Worm (Caenorhabditis elegans): ENCODE measurements around the gene ceh-99.

The ceh-99 gene

ce11 chrII:12491936-12492335 lies 27.8 kb upstream of the ceh-99 start, which contains the start of gene srz-6:
Gene srz-6, plus strand, starts transcription at chrII:12492236.
- TF ChIP-seq unc-3 (GFP tag; conservative IDR thresholded peaks at IDR 0.05), result no peak
- no peak for TF ChIP-seq unc-3 (tag; optimal IDR thresholded peaks at IDR 0.05)
- TF ChIP-seq eyg-1 (tag; optimal IDR thresholded peaks at IDR 0.05), result no peak
- no peak for TF ChIP-seq che-1 (tag; optimal IDR thresholded peaks at IDR 0.05)
- TF ChIP-seq unc-86 (tag; optimal IDR thresholded peaks at IDR 0.05), result no peak
- TF ChIP-seq C08G9.2 (tag; optimal IDR thresholded peaks at IDR 0.05), result no peak
- TF ChIP-seq lim-6 (tag; optimal IDR thresholded peaks at IDR 0.05), result no peak

DNA sequence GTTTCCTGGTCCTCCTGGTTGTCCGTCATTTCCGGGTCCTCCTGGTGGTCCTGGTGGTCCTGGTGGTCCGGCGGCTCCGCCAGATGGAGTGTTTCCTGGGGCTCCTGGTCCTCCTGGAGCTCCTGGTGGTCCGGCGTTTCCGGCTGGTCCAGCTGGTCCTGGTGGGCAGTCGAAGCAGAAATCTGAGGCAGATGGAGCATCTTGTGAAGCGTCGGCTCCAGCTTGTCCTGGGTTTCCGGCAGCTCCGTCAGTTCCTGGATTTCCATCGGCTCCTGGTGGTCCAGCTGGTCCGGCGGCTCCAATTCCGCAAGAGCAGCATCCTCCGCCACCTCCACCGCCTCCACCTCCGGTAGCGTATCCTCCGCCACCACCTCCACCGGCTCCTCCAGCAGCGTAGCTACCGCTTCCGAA lies 25.7 kb upstream of the ceh-99 start:
- TF ChIP-seq ceh-18 (tag; optimal IDR thresholded peaks at IDR 0.05) (no peak), sdc-2 (tag; optimal IDR thresholded peaks at IDR 0.05) (no peak), K02D7.2 (tag; optimal IDR thresholded peaks at IDR 0.05) (no peak), K09A11.1 (tag; optimal IDR thresholded peaks at IDR 0.05; ENCODE audit: insufficient read depth) (no peak), fax-1 (tag; optimal IDR thresholded peaks at IDR 0.05) (no peak), dmd-4 (tag; optimal IDR thresholded peaks at IDR 0.05; ENCODE audit: borderline replicate concordance) (no peak), hlh-8 (tag; optimal IDR thresholded peaks at IDR 0.05) (no peak), pros-1 (tag; optimal IDR thresholded peaks at IDR 0.05) (no peak), gmeb-2 (tag; optimal IDR thresholded peaks at IDR 0.05) (no peak), ceh-24 (tag; optimal IDR thresholded peaks at IDR 0.05) (no peak), ceh-14 (tag; optimal IDR thresholded peaks at IDR 0.05) (no peak), pax-1 (tag; optimal IDR thresholded peaks at IDR 0.05) (no peak), madf-2 (tag; optimal IDR thresholded peaks at IDR 0.05) (no peak), unc-86 (tag; optimal IDR thresholded peaks at IDR 0.05) (no peak), odd-2 (tag; optimal IDR thresholded peaks at IDR 0.05) (no peak), pqm-1 (tag; optimal IDR thresholded peaks at IDR 0.05) (no peak)

DNA sequence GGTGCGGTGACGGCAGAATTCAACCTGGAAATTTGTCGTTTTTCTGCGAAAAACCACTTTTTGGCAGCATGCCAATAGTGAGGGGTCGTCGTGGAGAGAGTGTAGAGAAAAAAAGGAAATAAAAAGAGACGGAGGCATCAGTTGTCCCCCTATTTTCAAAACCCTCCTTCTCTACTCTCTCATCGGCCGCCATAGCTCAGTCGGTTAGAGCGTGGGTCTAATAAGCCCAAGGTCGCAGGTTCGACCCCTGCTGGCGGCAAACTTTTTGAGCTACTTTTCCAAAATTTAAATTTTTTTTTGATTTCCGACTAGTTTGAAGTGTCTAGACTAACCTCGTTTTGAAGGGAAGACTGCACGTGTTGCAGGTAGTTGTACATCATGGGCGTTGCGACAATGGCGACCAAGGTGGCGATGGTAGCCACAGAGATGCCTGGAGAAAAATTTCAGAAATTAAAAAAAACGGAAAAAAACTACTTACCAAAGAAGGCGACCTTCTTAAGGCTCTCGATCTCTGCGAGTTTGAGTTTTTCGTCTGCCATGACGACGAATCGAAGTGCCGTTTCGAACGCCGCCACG lies 25.1 kb upstream of the ceh-99 start, which contains the start of gene col-85:
col-85 (minus strand) TSS at position 540 of the 576 bp plus-strand sequence.
- peak; percentile 86 for TF ChIP-seq ceh-48 (tag; optimal IDR thresholded peaks at IDR 0.05)
- peak; percentile 94 for TF ChIP-seq ceh-19 (GFP tag; optimal IDR thresholded peaks at IDR 0.05)
- peak; percentile 43 for TF ChIP-seq tbx-7 (tag; optimal IDR thresholded peaks at IDR 0.05)
- peak; percentile 86 for TF ChIP-seq ceh-31 (tag; optimal IDR thresholded peaks at IDR 0.05)
- TF ChIP-seq mec-3 (tag; optimal IDR thresholded peaks at IDR 0.05; ENCODE audit: borderline replicate concordance), result peak; percentile 75
- TF ChIP-seq ref-2 (tag; optimal IDR thresholded peaks at IDR 0.05), result peak; percentile 89
- TF ChIP-seq pax-1 (tag; optimal IDR thresholded peaks at IDR 0.05), result no peak
- peak; percentile 95 for TF ChIP-seq ztf-16 (tag; optimal IDR thresholded peaks at IDR 0.05)
- peak; percentile 94 for TF ChIP-seq Y22D7AL.16 (tag; optimal IDR thresholded peaks at IDR 0.05)
- TF ChIP-seq pag-3 (tag; optimal IDR thresholded peaks at IDR 0.05; ENCODE audit: borderline replicate concordance), result peak; percentile 89
- TF ChIP-seq hlh-15 (tag; optimal IDR thresholded peaks at IDR 0.05), result peak; percentile 91
- TF ChIP-seq unc-42 (tag; optimal IDR thresholded peaks at IDR 0.05), result peak; percentile 84
- peak; percentile 90 for TF ChIP-seq hlh-8 (tag; optimal IDR thresholded peaks at IDR 0.05)
- TF ChIP-seq ceh-30 (tag; optimal IDR thresholded peaks at IDR 0.05), result peak; percentile 3
- peak; percentile 88 for TF ChIP-seq fax-1 (tag; optimal IDR thresholded peaks at IDR 0.05)
- peak; percentile 89 for TF ChIP-seq rnt-1 (tag; optimal IDR thresholded peaks at IDR 0.05)
- peak; percentile 92 for TF ChIP-seq ceh-34 (tag; optimal IDR thresholded peaks at IDR 0.05)
- peak; percentile 96 for TF ChIP-seq elt-2 (tag; optimal IDR thresholded peaks at IDR 0.05)
- no peak for TF ChIP-seq nhr-11 (tag; optimal IDR thresholded peaks at IDR 0.05)
- TF ChIP-seq lim-6 (tag; optimal IDR thresholded peaks at IDR 0.05), result peak; percentile 84
- peak; percentile 94 for TF ChIP-seq pha-2 (tag; optimal IDR thresholded peaks at IDR 0.05)
- peak; percentile 94 for TF ChIP-seq pat-9 (tag; optimal IDR thresholded peaks at IDR 0.05)
- peak; percentile 86 for TF ChIP-seq pqm-1 (tag; optimal IDR thresholded peaks at IDR 0.05)
- peak; percentile 93 for TF ChIP-seq che-1 (tag; optimal IDR thresholded peaks at IDR 0.05)
- TF ChIP-seq dve-1 (tag; optimal IDR thresholded peaks at IDR 0.05), result peak; percentile 81
- peak; percentile 95 for TF ChIP-seq fkh-6 (tag; optimal IDR thresholded peaks at IDR 0.05)
- peak; percentile 98 for TF ChIP-seq gmeb-2 (tag; optimal IDR thresholded peaks at IDR 0.05)
- peak; percentile 90 for TF ChIP-seq ceh-24 (tag; optimal IDR thresholded peaks at IDR 0.05)
- TF ChIP-seq ets-4 (tag; optimal IDR thresholded peaks at IDR 0.05), result peak; percentile 78
- peak; percentile 92 for TF ChIP-seq tbx-2 (tag; optimal IDR thresholded peaks at IDR 0.05)
- TF ChIP-seq madf-2 (tag; optimal IDR thresholded peaks at IDR 0.05), result peak; percentile 93
- TF ChIP-seq sox-4 (tag; optimal IDR thresholded peaks at IDR 0.05), result peak; percentile 97
- peak; percentile 88 for TF ChIP-seq npax-4 (tag; optimal IDR thresholded peaks at IDR 0.05)
- peak; percentile 96 for TF ChIP-seq ceh-14 (tag; optimal IDR thresholded peaks at IDR 0.05)
- TF ChIP-seq ceh-2 (tag; optimal IDR thresholded peaks at IDR 0.05), result peak; percentile 88
- peak; percentile 79 for TF ChIP-seq odd-2 (tag; optimal IDR thresholded peaks at IDR 0.05)
- peak; percentile 89 for TF ChIP-seq sdc-2 (tag; optimal IDR thresholded peaks at IDR 0.05)
- peak; percentile 84 for TF ChIP-seq unc-86 (tag; optimal IDR thresholded peaks at IDR 0.05)
- no peak for TF ChIP-seq ama-1 (optimal IDR thresholded peaks at IDR 0.05)
